Worm (Caenorhabditis elegans): ENCODE data around the gene asp-5.

asp-5 gene

ce11 chrV:8263466-8263865 is 8.7 kb upstream of the asp-5 start, which contains the start of gene C16D9.8:
Gene C16D9.8 (minus strand): TSS chrV:8263566.
- TF ChIP-seq nhr-237 (tag; optimal IDR thresholded peaks at IDR 0.05) (no peak), M03D4.4 (tag; optimal IDR thresholded peaks at IDR 0.05) (no peak), ces-1 (GFP tag; optimal IDR thresholded peaks at IDR 0.05) (no peak), unc-39 (tag; optimal IDR thresholded peaks at IDR 0.05) (no peak), drap-1 (GFP tag; optimal IDR thresholded peaks at IDR 0.05) (no peak), mls-2 (tag; optimal IDR thresholded peaks at IDR 0.05) (no peak), tbx-8 (GFP tag; optimal IDR thresholded peaks at IDR 0.05) (no peak), unc-120 (tag; optimal IDR thresholded peaks at IDR 0.05; ENCODE audit: poor library complexity, severe bottlenecking) (no peak), elt-1 (tag; optimal IDR thresholded peaks at IDR 0.05; ENCODE audit: borderline replicate concordance, insufficient read depth) (no peak), ceh-83 (GFP tag; optimal IDR thresholded peaks at IDR 0.05) (no peak), sptf-1 (tag; optimal IDR thresholded peaks at IDR 0.05) (no peak), snpc-4 (tag; optimal IDR thresholded peaks at IDR 0.05) (no peak), nhr-28 (tag; optimal IDR thresholded peaks at IDR 0.05) (no peak), nhr-2 (tag; optimal IDR thresholded peaks at IDR 0.05) (no peak)

ce11 chrV:8263941-8264340 is 8.2 kb upstream of the asp-5 start, which contains the start of gene C16D9.9:
Gene C16D9.9 (plus strand): TSS chrV:8264241.
- TF ChIP-seq blmp-1 (tag; optimal IDR thresholded peaks at IDR 0.05) = no peak
- TF ChIP-seq sptf-1 (tag; optimal IDR thresholded peaks at IDR 0.05) = no peak
- no peak for TF ChIP-seq unc-39 (tag; optimal IDR thresholded peaks at IDR 0.05)
- TF ChIP-seq zip-8 (tag; optimal IDR thresholded peaks at IDR 0.05) = no peak
- TF ChIP-seq unc-62 (GFP tag; optimal IDR thresholded peaks at IDR 0.05) = no peak
- TF ChIP-seq lin-13 (tag; optimal IDR thresholded peaks at IDR 0.05) = no peak
- no peak for TF ChIP-seq ceh-83 (GFP tag; optimal IDR thresholded peaks at IDR 0.05)
- TF ChIP-seq nhr-12 (tag; optimal IDR thresholded peaks at IDR 0.05) = no peak
- TF ChIP-seq bed-3 (GFP tag; optimal IDR thresholded peaks at IDR 0.05) = no peak
- no peak for TF ChIP-seq flh-1 (GFP tag; optimal IDR thresholded peaks at IDR 0.05)
- no peak for TF ChIP-seq cnd-1 (tag; optimal IDR thresholded peaks at IDR 0.05)
- TF ChIP-seq ztf-11 (tag; optimal IDR thresholded peaks at IDR 0.05) = no peak
- TF ChIP-seq ces-1 (GFP tag; optimal IDR thresholded peaks at IDR 0.05) = no peak
- TF ChIP-seq nhr-237 (tag; optimal IDR thresholded peaks at IDR 0.05) = no peak

- TF ChIP-seq nhr-76 (tag; optimal IDR thresholded peaks at IDR 0.05) (no peak), unc-120 (tag; optimal IDR thresholded peaks at IDR 0.05; ENCODE audit: poor library complexity, severe bottlenecking) (no peak), mep-1 (tag; optimal IDR thresholded peaks at IDR 0.05) (no peak)
Measured at ce11 chrV:8266232-8266631, 6.0 kb upstream of the asp-5 start, which contains the start of gene F21F8.5. Gene F21F8.5 (minus strand): TSS chrV:8266332.

- TF ChIP-seq nhr-28 (tag; optimal IDR thresholded peaks at IDR 0.05) (no peak), lin-13 (tag; optimal IDR thresholded peaks at IDR 0.05) (no peak), ham-2 (GFP tag; optimal IDR thresholded peaks at IDR 0.05) (no peak)
Measured at ce11 chrV:8267275-8267674, 4.9 kb upstream of the asp-5 start.

- TF ChIP-seq ztf-11 (tag; optimal IDR thresholded peaks at IDR 0.05) = no peak
- no peak for TF ChIP-seq M03D4.4 (tag; optimal IDR thresholded peaks at IDR 0.05)
- TF ChIP-seq hlh-1 (tag; optimal IDR thresholded peaks at IDR 0.05) = no peak
Measured at ce11 chrV:8268902-8269301, 3.3 kb upstream of the asp-5 start, which contains the start of the genes asp-6 and asp-12. Gene asp-6 (minus strand): TSS chrV:8268937. Gene asp-12 (plus strand): TSS chrV:8269210.

- no peak for TF ChIP-seq ztf-11 (tag; optimal IDR thresholded peaks at IDR 0.05)
- no peak for TF ChIP-seq nhr-12 (tag; optimal IDR thresholded peaks at IDR 0.05)
- no peak for TF ChIP-seq zip-8 (tag; optimal IDR thresholded peaks at IDR 0.05)
- TF ChIP-seq flh-1 (GFP tag; optimal IDR thresholded peaks at IDR 0.05) = no peak
- no peak for TF ChIP-seq cnd-1 (tag; optimal IDR thresholded peaks at IDR 0.05)
- TF ChIP-seq snpc-4 (tag; optimal IDR thresholded peaks at IDR 0.05) = no peak
- TF ChIP-seq ceh-83 (GFP tag; optimal IDR thresholded peaks at IDR 0.05) = no peak
- TF ChIP-seq nhr-76 (tag; optimal IDR thresholded peaks at IDR 0.05) = no peak
- no peak for TF ChIP-seq ham-2 (GFP tag; optimal IDR thresholded peaks at IDR 0.05)
- no peak for TF ChIP-seq sptf-1 (tag; optimal IDR thresholded peaks at IDR 0.05)
- TF ChIP-seq pha-4 (tag; optimal IDR thresholded peaks at IDR 0.05) = no peak
- TF ChIP-seq nhr-237 (tag; optimal IDR thresholded peaks at IDR 0.05) = no peak
- TF ChIP-seq nhr-28 (tag; optimal IDR thresholded peaks at IDR 0.05) = no peak
- TF ChIP-seq lin-32 (GFP tag; optimal IDR thresholded peaks at IDR 0.05) = no peak
- no peak for TF ChIP-seq unc-62 (GFP tag; optimal IDR thresholded peaks at IDR 0.05)
- no peak for TF ChIP-seq lin-13 (tag; optimal IDR thresholded peaks at IDR 0.05)
- no peak for TF ChIP-seq M03D4.4 (tag; optimal IDR thresholded peaks at IDR 0.05)
- TF ChIP-seq unc-39 (tag; optimal IDR thresholded peaks at IDR 0.05) = no peak
Measured at ce11 chrV:8269878-8270277, 2.3 kb upstream of the asp-5 start.
